Fruit fly (Drosophila melanogaster) whole organism, embryonic: ENCODE measurements around the gene CG31741.

Experiments used
- Ada2b ChIP-seq: fragments of 200-800 bp; sonication (Bioruptor generic); IDR thresholded peaks from 2 replicates; pipeline ENCODE4 v1.3.6; 2022; ENCODE audit warnings: missing biosample characterization, missing genetic modification characterization
- Atf-2 ChIP-seq: fragments of 200-800 bp; sonication (Bioruptor generic); optimal IDR thresholded peaks from 2 replicates; lab custom pipeline; 2016; ENCODE audit warnings: missing biosample characterization, missing genetic modification characterization
- CG10267 ChIP-seq: fragments of 200-800 bp; sonication (Bioruptor generic); optimal IDR thresholded peaks from 2 replicates; lab custom pipeline; 2018; ENCODE audit warnings: missing biosample characterization, mild to moderate bottlenecking, missing genetic modification characterization, moderate library complexity
- CG10654 ChIP-seq: fragments of 200-800 bp; sonication (Bioruptor generic); optimal IDR thresholded peaks from 2 replicates; lab custom pipeline; 2016; ENCODE audit warnings: missing biosample characterization, missing genetic modification characterization
- CG11085 ChIP-seq: fragments of 200-800 bp; sonication (Bioruptor generic); IDR thresholded peaks from 2 replicates; pipeline ENCODE4 v1.3.6; 2022; ENCODE audit warnings: missing biosample characterization, missing genetic modification characterization
- CG12071 ChIP-seq: fragments of 200-800 bp; sonication (Bioruptor generic); optimal IDR thresholded peaks from 3 replicates; lab custom pipeline; 2018; ENCODE audit warnings: missing biosample characterization, mild to moderate bottlenecking, missing genetic modification characterization
- CG12155 ChIP-seq: fragments of 200-800 bp; sonication (Bioruptor generic); optimal IDR thresholded peaks from 3 replicates; lab custom pipeline; 2016; ENCODE audit warnings: missing biosample characterization, missing genetic modification characterization
- CG13296 ChIP-seq: fragments of 200-800 bp; sonication (Bioruptor generic); optimal IDR thresholded peaks from 3 replicates; lab custom pipeline; 2018; ENCODE audit warnings: missing biosample characterization, mild to moderate bottlenecking, missing genetic modification characterization
- CG14014 ChIP-seq: fragments of 200-800 bp; sonication (Bioruptor generic); IDR thresholded peaks from 2 replicates; pipeline ENCODE4 v1.3.6; 2022; ENCODE audit warnings: missing biosample characterization, missing genetic modification characterization
- CG14667 ChIP-seq: fragments of 200-800 bp; sonication (Bioruptor generic); IDR thresholded peaks from 2 replicates; pipeline ENCODE4 v1.3.6; 2022; ENCODE audit warnings: missing biosample characterization, missing genetic modification characterization
- CG14965 ChIP-seq: fragments of 200-800 bp; sonication (Bioruptor generic); optimal IDR thresholded peaks from 2 replicates; lab custom pipeline; 2016; ENCODE audit warnings: missing biosample characterization, missing genetic modification characterization, borderline replicate concordance
- CG15514 ChIP-seq: fragments of 200-800 bp; sonication (Bioruptor generic); optimal IDR thresholded peaks from 3 replicates; lab custom pipeline; 2017; ENCODE audit warnings: missing biosample characterization, missing genetic modification characterization, mild to moderate bottlenecking, moderate library complexity, missing genetic modification reagents
- CG16813 ChIP-seq: fragments of 200-800 bp; sonication (Bioruptor generic); IDR thresholded peaks from 3 replicates; pipeline ENCODE4 v1.3.6; 2022; ENCODE audit warnings: missing biosample characterization, missing genetic modification characterization; ENCODE audit not compliant: partially characterized antibody
- CG17829 ChIP-seq: fragments of 200-800 bp; optimal IDR thresholded peaks from 2 replicates; lab custom pipeline; 2019; ENCODE audit warnings: missing biosample characterization, mild to moderate bottlenecking, missing genetic modification characterization, moderate library complexity
- CG2120 ChIP-seq: fragments of 200-800 bp; sonication (Bioruptor generic); optimal IDR thresholded peaks from 3 replicates; lab custom pipeline; 2016; ENCODE audit warnings: missing biosample characterization, missing genetic modification characterization
- CG2889 ChIP-seq: fragments of 200-800 bp; sonication (Bioruptor generic); IDR thresholded peaks from 3 replicates; pipeline ENCODE4 v1.3.6; 2022; ENCODE audit warnings: missing biosample characterization, missing genetic modification characterization
- CG30431 ChIP-seq: fragments of 200-800 bp; sonication (Bioruptor generic); optimal IDR thresholded peaks from 2 replicates; lab custom pipeline; 2017; ENCODE audit warnings: missing biosample characterization, missing genetic modification characterization
- CG31224 ChIP-seq: fragments of 200-800 bp; sonication (Bioruptor generic); IDR thresholded peaks from 2 replicates; pipeline ENCODE4 v1.3.6; 2022; ENCODE audit warnings: missing biosample characterization, missing genetic modification characterization
- CG32767 ChIP-seq: fragments of 200-800 bp; sonication (Bioruptor generic); IDR thresholded peaks from 2 replicates; pipeline ENCODE4 v1.3.6; 2022; ENCODE audit warnings: missing biosample characterization, missing genetic modification characterization
- CG3847 ChIP-seq: fragments of 200-800 bp; sonication (Bioruptor generic); IDR thresholded peaks from 2 replicates; pipeline ENCODE4 v1.3.6; 2022; ENCODE audit warnings: missing biosample characterization, missing genetic modification characterization
- CG7556 ChIP-seq: fragments of 200-800 bp; sonication (Bioruptor generic); optimal IDR thresholded peaks from 2 replicates; lab custom pipeline; 2017; ENCODE audit warnings: missing biosample characterization, mild to moderate bottlenecking, missing genetic modification characterization
- CG7928 ChIP-seq: fragments of 200-800 bp; sonication (Bioruptor generic); optimal IDR thresholded peaks from 2 replicates; lab custom pipeline; 2017; ENCODE audit warnings: missing biosample characterization, mild to moderate bottlenecking, missing genetic modification characterization
- CHES-1-like ChIP-seq: fragments of 200-800 bp; sonication (Bioruptor generic); optimal IDR thresholded peaks from 2 replicates; lab custom pipeline; 2016; ENCODE audit warnings: missing biosample characterization, missing genetic modification characterization
- Fer1 ChIP-seq: fragments of 200-800 bp; sonication (Bioruptor generic); optimal IDR thresholded peaks from 2 replicates; lab custom pipeline; 2017; ENCODE audit warnings: missing biosample characterization, mild to moderate bottlenecking, missing genetic modification characterization
- Gsc ChIP-seq: fragments of 200-800 bp; sonication (Bioruptor generic); IDR thresholded peaks from 2 replicates; pipeline ENCODE4 v1.3.6; 2022; ENCODE audit warnings: missing biosample characterization, missing genetic modification characterization
- Hr78 ChIP-seq, 2 experiments: fragments of 200-800 bp in 1 of 2; fragments of >200 bp in 1 of 2; sonication (Bioruptor generic) in 1 of 2; optimal IDR thresholded peaks; 2 replicates each; lab custom pipeline; 2017 to 2019; ENCODE audit warnings: missing biosample characterization in 2 of 2, missing genetic modification characterization in 2 of 2, mild to moderate bottlenecking in 1 of 2, moderate library complexity in 1 of 2
- Myb ChIP-seq: fragments of 200-800 bp; sonication (Bioruptor generic); optimal IDR thresholded peaks from 2 replicates; lab custom pipeline; 2016; ENCODE audit warnings: missing biosample characterization, missing genetic modification characterization
- NK7.1 ChIP-seq: fragments of 200-800 bp; sonication (Bioruptor generic); optimal IDR thresholded peaks from 3 replicates; lab custom pipeline; 2016; ENCODE audit warnings: missing biosample characterization, missing genetic modification characterization
- Poxn ChIP-seq: fragments of 200-800 bp; sonication (Bioruptor generic); IDR thresholded peaks from 2 replicates; pipeline ENCODE4 v1.3.6; 2022; ENCODE audit warnings: missing biosample characterization, missing genetic modification characterization
- Stat92E ChIP-seq, 3 experiments: fragments of >200 bp in 2 of 3; fragments of 200-800 bp in 1 of 3; sonication (Bioruptor generic) in 1 of 3; optimal IDR thresholded peaks; 2 replicates each; lab custom pipeline; 2017 to 2019; ENCODE audit warnings: missing biosample characterization in 3 of 3, missing genetic modification characterization in 3 of 3, mild to moderate bottlenecking in 1 of 3, moderate library complexity in 1 of 3
- Usf ChIP-seq: fragments of 200-800 bp; sonication (Bioruptor generic); optimal IDR thresholded peaks from 2 replicates; lab custom pipeline; 2017; ENCODE audit warnings: missing genotype, missing biosample characterization, missing genetic modification characterization
- ara ChIP-seq: fragments of 200-800 bp; sonication (Bioruptor generic); IDR thresholded peaks from 2 replicates; pipeline ENCODE4 v1.3.6; 2022; ENCODE audit warnings: missing biosample characterization, missing genetic modification characterization
- br ChIP-seq: fragments of >200 bp; optimal IDR thresholded peaks from 2 replicates; lab custom pipeline; 2017
- bsh ChIP-seq, 2 experiments: fragments of 200-800 bp; sonication (Bioruptor generic); optimal IDR thresholded peaks; 2 replicates each; lab custom pipeline; 2017 to 2018; ENCODE audit warnings: mild to moderate bottlenecking in 2 of 2, missing biosample characterization in 2 of 2, missing genetic modification characterization in 2 of 2, moderate library complexity in 1 of 2
- croc ChIP-seq: fragments of 200-800 bp; sonication (Bioruptor generic); conservative IDR thresholded peaks from 3 replicates; pipeline ENCODE4 v1.3.6; 2022; ENCODE audit warnings: missing biosample characterization, missing genetic modification characterization
- dan ChIP-seq: fragments of 200-800 bp; sonication (Bioruptor generic); IDR thresholded peaks from 2 replicates; pipeline ENCODE4 v1.3.6; 2022; ENCODE audit warnings: missing biosample characterization, missing genetic modification characterization
- disco-r ChIP-seq: fragments of 200-800 bp; sonication (Bioruptor generic); optimal IDR thresholded peaks from 2 replicates; lab custom pipeline; 2016; ENCODE audit warnings: missing biosample characterization, missing genetic modification characterization
- dm ChIP-seq: fragments of 200-800 bp; sonication (Bioruptor generic); optimal IDR thresholded peaks from 3 replicates; lab custom pipeline; 2016; ENCODE audit warnings: missing biosample characterization, missing genetic modification characterization
- ftz-f1 ChIP-seq: fragments of 200-800 bp; sonication (Bioruptor generic); optimal IDR thresholded peaks from 2 replicates; lab custom pipeline; 2016; ENCODE audit warnings: missing biosample characterization, missing genetic modification characterization
- gfzf ChIP-seq: fragments of 200-800 bp; sonication (Bioruptor generic); optimal IDR thresholded peaks from 2 replicates; lab custom pipeline; 2016; ENCODE audit warnings: missing biosample characterization, mild to moderate bottlenecking, missing genetic modification characterization, moderate library complexity
- gsb-n ChIP-seq: fragments of 200-800 bp; sonication (Bioruptor generic); optimal IDR thresholded peaks from 3 replicates; lab custom pipeline; 2018; ENCODE audit warnings: missing biosample characterization, mild to moderate bottlenecking, missing genetic modification characterization
- mirr ChIP-seq: fragments of 200-800 bp; sonication (Bioruptor generic); optimal IDR thresholded peaks from 3 replicates; lab custom pipeline; 2018; ENCODE audit warnings: missing biosample characterization, mild to moderate bottlenecking, missing genetic modification characterization
- scrt ChIP-seq: fragments of 200-800 bp; sonication (Bioruptor generic); optimal IDR thresholded peaks from 2 replicates; lab custom pipeline; 2018; ENCODE audit warnings: missing biosample characterization, mild to moderate bottlenecking, missing genetic modification characterization, moderate library complexity
- slbo ChIP-seq: fragments of 200-800 bp; sonication (Bioruptor generic); IDR thresholded peaks from 2 replicates; pipeline ENCODE4 v1.3.6; 2022; ENCODE audit warnings: missing biosample characterization, missing genetic modification characterization
- so ChIP-seq: fragments of 200-800 bp; sonication (Bioruptor generic); IDR thresholded peaks from 3 replicates; pipeline ENCODE4 v1.3.6; 2022; ENCODE audit warnings: missing biosample characterization, missing genetic modification characterization
- trem ChIP-seq: fragments of 200-800 bp; optimal IDR thresholded peaks from 3 replicates; lab custom pipeline; 2019; ENCODE audit warnings: missing biosample characterization, mild to moderate bottlenecking, missing genetic modification characterization, moderate library complexity
- twi ChIP-seq: fragments of 200-800 bp; optimal IDR thresholded peaks from 2 replicates; lab custom pipeline; 2019; ENCODE audit warnings: missing biosample characterization, mild to moderate bottlenecking, missing genetic modification characterization, moderate library complexity
- unc-4 ChIP-seq: fragments of 200-800 bp; sonication (Bioruptor generic); IDR thresholded peaks from 2 replicates; pipeline ENCODE4 v1.3.6; 2022; ENCODE audit warnings: missing biosample characterization, missing genetic modification characterization; ENCODE audit not compliant: partially characterized antibody
- zfh1 ChIP-seq: fragments of 200-800 bp; sonication (Bioruptor generic); IDR thresholded peaks from 3 replicates; pipeline ENCODE4 v1.3.6; 2022; ENCODE audit warnings: missing biosample characterization, missing genetic modification characterization

The CG31741 gene

dm6 chr2L:18121367-18122230 lies 37.5 kb downstream of the CG31741 start (continued):
- TF ChIP-seq Poxn (GFP tag; lab: Robert Waterston, UW) (no peak), CG15514 (no peak), CG10267 (tag; lab: Kevin White, UChicago) (peak; percentile 29), CG7928 (GFP tag; lab: Kevin White, UChicago) (no peak), Hr78 (GFP tag; optimal IDR thresholded peaks at IDR 0.05; lab: Kevin White, UChicago) (no peak), twi (tag; lab: Kevin White, UChicago) (no peak), croc (no peak; the same call in 2 of the 3 replicates), CG30431 (peak; percentile 16), CG11085 (GFP tag; lab: Robert Waterston, UW) (0 out of 2 replicates have a peak, but pooled peaks have one; percentile 28), CG16813 (GFP tag; lab: Robert Waterston, UW) (no peak), CG14667 (GFP tag; lab: Robert Waterston, UW) (peak; percentile 48), CG12155 (GFP tag; lab: Kevin White, UChicago) (peak; percentile 12), Fer1 (peak; percentile 44), slbo (GFP tag; lab: Robert Waterston, UW) (peak; percentile 56), gfzf (no peak), br (no peak), CG2120 (GFP tag; lab: Kevin White, UChicago) (peak; percentile 57), CG2889 (GFP tag; lab: Robert Waterston, UW) (no peak), NK7.1 (GFP tag; lab: Kevin White, UChicago) (no peak), CG17829 (tag; lab: Kevin White, UChicago) (peak; percentile 38), CG3847 (GFP tag; lab: Robert Waterston, UW) (0 out of 2 replicates have a peak, but pooled peaks have one; percentile 38), Myb (GFP tag; lab: Kevin White, UChicago) (peak; percentile 10), so (GFP tag; lab: Robert Waterston, UW) (no peak), Gsc (no peak), Usf (no peak), gsb-n (tag; lab: Kevin White, UChicago) (no peak), dan (GFP tag; lab: Robert Waterston, UW) (no peak), CG12071 (peak; percentile 3), ara (GFP tag; lab: Robert Waterston, UW) (no peak), CG7556 (GFP tag; lab: Kevin White, UChicago) (peak; percentile 19), dm (GFP tag; lab: Kevin White, UChicago) (no peak), CG14965 (GFP tag; lab: Kevin White, UChicago) (no peak), CG14014 (0 out of 2 replicates have a peak, but pooled peaks have one; percentile 18), Ada2b (GFP tag; lab: Robert Waterston, UW) (no peak), CG32767 (GFP tag; lab: Robert Waterston, UW) (no peak), trem (tag; lab: Kevin White, UChicago) (peak; percentile 1), ftz-f1 (GFP tag; lab: Kevin White, UChicago) (no peak), unc-4 (GFP tag; lab: Robert Waterston, UW) (no peak), disco-r (GFP tag; lab: Kevin White, UChicago) (no peak), Stat92E (GFP tag; optimal IDR thresholded peaks at IDR 0.05; lab: Kevin White, UChicago) (no peak), zfh1 (GFP tag; lab: Robert Waterston, UW) (no peak), CG31224 (peak; percentile 46; the same call in 1 of the 2 replicates), Atf-2 (GFP tag; lab: Kevin White, UChicago) (peak; percentile 27), bsh (GFP tag; optimal IDR thresholded peaks at IDR 0.05; lab: Kevin White, UChicago) (peak; percentile 54 to 84), CG10654 (GFP tag; lab: Kevin White, UChicago) (no peak), CG13296 (no peak), mirr (no peak), scrt (peak; percentile 17), CHES-1-like (GFP tag; lab: Kevin White, UChicago) (peak; percentile 3)
